Fruit fly (Drosophila melanogaster) whole organism, embryonic: ENCODE data around the gene NFAT.

Experiments used
- Bdp1 ChIP-seq: fragments of 200-800 bp; sonication (Bioruptor generic); optimal IDR thresholded peaks from 3 replicates; lab custom pipeline; 2016; ENCODE audit warnings: missing biosample characterization, missing genetic modification characterization
- Bgb ChIP-seq: fragments of 200-800 bp; sonication (Bioruptor generic); IDR thresholded peaks from 2 replicates; pipeline ENCODE4 v1.3.6; 2022; ENCODE audit warnings: missing biosample characterization, missing genetic modification characterization; ENCODE audit not compliant: partially characterized antibody
- CG10147 ChIP-seq: fragments of 200-800 bp; sonication (Bioruptor generic); optimal IDR thresholded peaks from 2 replicates; lab custom pipeline; 2019; ENCODE audit warnings: missing biosample characterization, mild to moderate bottlenecking, missing genetic modification characterization, moderate library complexity
- CG10959 ChIP-seq: fragments of 200-800 bp; sonication (Bioruptor generic); IDR thresholded peaks from 2 replicates; pipeline ENCODE4 v1.3.6; 2022; ENCODE audit warnings: missing biosample characterization, missing genetic modification characterization
- CG13424 ChIP-seq: fragments of 200-800 bp; sonication (Bioruptor generic); optimal IDR thresholded peaks from 2 replicates; lab custom pipeline; 2019; ENCODE audit warnings: missing biosample characterization, mild to moderate bottlenecking, missing genetic modification characterization, moderate library complexity
- CG1603 ChIP-seq: fragments of 200-800 bp; sonication (Bioruptor generic); optimal IDR thresholded peaks from 2 replicates; lab custom pipeline; 2019; ENCODE audit warnings: missing biosample characterization, mild to moderate bottlenecking, missing genetic modification characterization, moderate library complexity
- CG16863 ChIP-seq: fragments of 200-800 bp; sonication (Bioruptor generic); optimal IDR thresholded peaks from 3 replicates; lab custom pipeline; 2016; ENCODE audit warnings: missing biosample characterization, missing genetic modification characterization
- CG17361 ChIP-seq: fragments of 200-800 bp; sonication (Bioruptor generic); IDR thresholded peaks from 3 replicates; pipeline ENCODE4 v1.3.6; 2022; ENCODE audit warnings: missing biosample characterization, missing genetic modification characterization
- CG1832 ChIP-seq: fragments of 200-800 bp; sonication (Bioruptor generic); optimal IDR thresholded peaks from 2 replicates; lab custom pipeline; 2017; ENCODE audit warnings: missing biosample characterization, mild to moderate bottlenecking, missing genetic modification characterization, inconsistent platforms
- CG2120 ChIP-seq: fragments of 200-800 bp; sonication (Bioruptor generic); optimal IDR thresholded peaks from 3 replicates; lab custom pipeline; 2016; ENCODE audit warnings: missing biosample characterization, missing genetic modification characterization
- CG2875 ChIP-seq: fragments of 200-800 bp; sonication (Bioruptor generic); optimal IDR thresholded peaks from 2 replicates; lab custom pipeline; 2017; ENCODE audit warnings: missing biosample characterization, mild to moderate bottlenecking, missing genetic modification characterization, missing genetic modification reagents
- CG33557 ChIP-seq: fragments of 200-800 bp; sonication (Bioruptor generic); optimal IDR thresholded peaks from 2 replicates; lab custom pipeline; 2019; ENCODE audit warnings: missing biosample characterization, mild to moderate bottlenecking, missing genetic modification characterization, moderate library complexity
- CG34224 ChIP-seq: fragments of 200-800 bp; sonication (Bioruptor generic); IDR thresholded peaks from 3 replicates; pipeline ENCODE4 v1.3.6; 2022; ENCODE audit warnings: missing biosample characterization, missing genetic modification characterization; ENCODE audit not compliant: partially characterized antibody
- CG3995 ChIP-seq: fragments of 200-800 bp; sonication (Bioruptor generic); optimal IDR thresholded peaks from 3 replicates; lab custom pipeline; 2016; ENCODE audit warnings: missing biosample characterization, missing genetic modification characterization
- CG43689 ChIP-seq: fragments of 200-800 bp; sonication (Bioruptor generic); IDR thresholded peaks from 2 replicates; pipeline ENCODE4 v1.3.6; 2022; ENCODE audit warnings: missing biosample characterization, missing genetic modification characterization
- CG4820 ChIP-seq: fragments of 200-800 bp; sonication (Bioruptor generic); optimal IDR thresholded peaks from 3 replicates; lab custom pipeline; 2016; ENCODE audit warnings: missing biosample characterization, missing genetic modification characterization
- CG5180 ChIP-seq: fragments of 200-800 bp; sonication (Bioruptor generic); optimal IDR thresholded peaks from 3 replicates; lab custom pipeline; 2017; ENCODE audit warnings: missing biosample characterization, missing genetic modification characterization, mild to moderate bottlenecking, moderate library complexity, missing genetic modification reagents
- CG5953 ChIP-seq: fragments of 200-800 bp; sonication (Bioruptor generic); IDR thresholded peaks from 2 replicates; pipeline ENCODE4 v1.3.6; 2022; ENCODE audit warnings: missing biosample characterization, missing genetic modification characterization
- CG7987 ChIP-seq: fragments of 200-800 bp; sonication (Bioruptor generic); optimal IDR thresholded peaks from 2 replicates; lab custom pipeline; 2018; ENCODE audit warnings: missing biosample characterization, mild to moderate bottlenecking, missing genetic modification characterization, moderate library complexity
- CG8359 ChIP-seq: fragments of 200-800 bp; sonication (Bioruptor generic); optimal IDR thresholded peaks from 2 replicates; lab custom pipeline; 2017; ENCODE audit warnings: missing biosample characterization, mild to moderate bottlenecking, missing genetic modification characterization, borderline replicate concordance
- CkIIα-i1 ChIP-seq: fragments of 200-800 bp; sonication (Bioruptor generic); IDR thresholded peaks from 2 replicates; pipeline ENCODE4 v1.3.6; 2022; ENCODE audit warnings: missing biosample characterization, missing genetic modification characterization
- Dbx ChIP-seq: fragments of 200-800 bp; sonication (Bioruptor generic); IDR thresholded peaks from 3 replicates; pipeline ENCODE4 v1.3.6; 2022; ENCODE audit warnings: missing biosample characterization, missing genetic modification characterization
- Dfd ChIP-seq, 2 experiments: fragments of >200 bp; optimal IDR thresholded peaks; 2 replicates each; lab custom pipeline; 2017; ENCODE audit warnings: missing biosample characterization in 2 of 2, missing genetic modification characterization in 2 of 2
- Doc3 ChIP-seq: fragments of 200-800 bp; sonication (Bioruptor generic); IDR thresholded peaks from 3 replicates; pipeline ENCODE4 v1.3.6; 2022; ENCODE audit warnings: missing biosample characterization, missing genetic modification characterization; ENCODE audit not compliant: partially characterized antibody
- Dref ChIP-seq: fragments of 200-800 bp; sonication (Bioruptor generic); IDR thresholded peaks from 2 replicates; pipeline ENCODE4 v1.3.6; 2022; ENCODE audit warnings: missing biosample characterization, missing genetic modification characterization
- Eip74EF ChIP-seq, 2 experiments: fragments of 200-800 bp in 1 of 2; fragments of >200 bp in 1 of 2; sonication (Bioruptor generic) in 1 of 2; optimal IDR thresholded peaks; 2 replicates each; lab custom pipeline; 2017 to 2019; ENCODE audit warnings: missing biosample characterization in 2 of 2, missing genetic modification characterization in 2 of 2, mild to moderate bottlenecking in 1 of 2, moderate library complexity in 1 of 2
- Fer3 ChIP-seq: fragments of 200-800 bp; sonication (Bioruptor generic); optimal IDR thresholded peaks from 2 replicates; lab custom pipeline; 2018; ENCODE audit warnings: missing biosample characterization, mild to moderate bottlenecking, missing genetic modification characterization, moderate library complexity
- Hmx ChIP-seq: fragments of 200-800 bp; sonication (Bioruptor generic); optimal IDR thresholded peaks from 2 replicates; lab custom pipeline; 2016; ENCODE audit warnings: missing biosample characterization, missing genetic modification characterization
- Nf-YB ChIP-seq: fragments of 200-800 bp; sonication (Bioruptor generic); optimal IDR thresholded peaks from 3 replicates; lab custom pipeline; 2019; ENCODE audit warnings: missing biosample characterization, mild to moderate bottlenecking, missing genetic modification characterization, moderate library complexity
- Optix ChIP-seq: fragments of 200-800 bp; sonication (Bioruptor generic); IDR thresholded peaks from 3 replicates; pipeline ENCODE4 v1.3.6; 2022; ENCODE audit warnings: missing biosample characterization, missing genetic modification characterization
- Side ChIP-seq: fragments of 200-800 bp; sonication (Bioruptor generic); optimal IDR thresholded peaks from 2 replicates; lab custom pipeline; 2016; ENCODE audit warnings: missing biosample characterization, missing genetic modification characterization
- ash1 ChIP-seq: fragments of 200-800 bp; sonication (Bioruptor generic); optimal IDR thresholded peaks from 2 replicates; lab custom pipeline; 2018; ENCODE audit warnings: missing biosample characterization, mild to moderate bottlenecking, missing genetic modification characterization
- bowl ChIP-seq: fragments of 200-800 bp; sonication (Bioruptor generic); IDR thresholded peaks from 2 replicates; pipeline ENCODE4 v1.3.6; 2022; ENCODE audit warnings: missing biosample characterization, missing genetic modification characterization
- da ChIP-seq: fragments of 200-800 bp; sonication (Bioruptor generic); optimal IDR thresholded peaks from 2 replicates; lab custom pipeline; 2016; ENCODE audit warnings: missing biosample characterization, missing genetic modification characterization
- dati ChIP-seq: fragments of 200-800 bp; sonication (Bioruptor generic); IDR thresholded peaks from 2 replicates; pipeline ENCODE4 v1.3.6; 2022; ENCODE audit warnings: missing biosample characterization, missing genetic modification characterization
- dimm ChIP-seq: fragments of 200-800 bp; sonication (Bioruptor generic); IDR thresholded peaks from 2 replicates; pipeline ENCODE4 v1.3.6; 2022; ENCODE audit warnings: missing biosample characterization, missing genetic modification characterization
- dysf ChIP-seq: fragments of 200-800 bp; sonication (Bioruptor generic); IDR thresholded peaks from 3 replicates; pipeline ENCODE4 v1.3.6; 2022; ENCODE audit warnings: missing biosample characterization, missing genetic modification characterization
- fd96Cb ChIP-seq: fragments of 200-800 bp; sonication (Bioruptor generic); optimal IDR thresholded peaks from 2 replicates; lab custom pipeline; 2018; ENCODE audit warnings: missing biosample characterization, mild to moderate bottlenecking, missing genetic modification characterization, moderate library complexity
- gsb-n ChIP-seq: fragments of 200-800 bp; sonication (Bioruptor generic); optimal IDR thresholded peaks from 3 replicates; lab custom pipeline; 2018; ENCODE audit warnings: missing biosample characterization, mild to moderate bottlenecking, missing genetic modification characterization
- ind ChIP-seq: fragments of 200-800 bp; sonication (Bioruptor generic); optimal IDR thresholded peaks from 3 replicates; lab custom pipeline; 2016; ENCODE audit warnings: missing biosample characterization, missing genetic modification characterization
- kah ChIP-seq: fragments of 200-800 bp; sonication (Bioruptor generic); optimal IDR thresholded peaks from 2 replicates; lab custom pipeline; 2018; ENCODE audit warnings: missing biosample characterization, mild to moderate bottlenecking, missing genetic modification characterization
- kni ChIP-seq: fragments of 200-800 bp; sonication (Bioruptor generic); optimal IDR thresholded peaks from 3 replicates; lab custom pipeline; 2017; ENCODE audit warnings: mild to moderate bottlenecking, missing biosample characterization, missing genetic modification reagents, missing genetic modification characterization
- nau ChIP-seq: fragments of 200-800 bp; sonication (Bioruptor generic); optimal IDR thresholded peaks from 3 replicates; lab custom pipeline; 2017; ENCODE audit warnings: missing biosample characterization, mild to moderate bottlenecking, missing genetic modification characterization, missing genetic modification reagents
- nerfin-1 ChIP-seq: fragments of 200-800 bp; sonication (Bioruptor generic); optimal IDR thresholded peaks from 3 replicates; lab custom pipeline; 2019; ENCODE audit warnings: missing biosample characterization, mild to moderate bottlenecking, missing genetic modification characterization, moderate library complexity
- pfk ChIP-seq: fragments of 200-800 bp; sonication (Bioruptor generic); optimal IDR thresholded peaks from 2 replicates; lab custom pipeline; 2018; ENCODE audit warnings: missing biosample characterization, mild to moderate bottlenecking, missing genetic modification characterization, moderate library complexity
- schlank ChIP-seq: fragments of 200-800 bp; sonication (Bioruptor generic); optimal IDR thresholded peaks from 2 replicates; lab custom pipeline; 2018; ENCODE audit warnings: missing biosample characterization, mild to moderate bottlenecking, missing genetic modification characterization
- sisA ChIP-seq: fragments of 200-800 bp; sonication (Bioruptor generic); IDR thresholded peaks from 2 replicates; pipeline ENCODE4 v1.3.6; 2022; ENCODE audit warnings: missing biosample characterization, missing genetic modification characterization
- slbo ChIP-seq: fragments of 200-800 bp; sonication (Bioruptor generic); IDR thresholded peaks from 2 replicates; pipeline ENCODE4 v1.3.6; 2022; ENCODE audit warnings: missing biosample characterization, missing genetic modification characterization
- sug ChIP-seq: fragments of 200-800 bp; optimal IDR thresholded peaks from 2 replicates; lab custom pipeline; 2019; ENCODE audit warnings: missing biosample characterization, mild to moderate bottlenecking, missing genetic modification characterization, moderate library complexity
- tna ChIP-seq: fragments of 200-800 bp; sonication (Bioruptor generic); IDR thresholded peaks from 2 replicates; pipeline ENCODE4 v1.3.6; 2022; ENCODE audit warnings: missing biosample characterization, missing genetic modification characterization; ENCODE audit not compliant: partially characterized antibody

Gene NFAT

DNA sequence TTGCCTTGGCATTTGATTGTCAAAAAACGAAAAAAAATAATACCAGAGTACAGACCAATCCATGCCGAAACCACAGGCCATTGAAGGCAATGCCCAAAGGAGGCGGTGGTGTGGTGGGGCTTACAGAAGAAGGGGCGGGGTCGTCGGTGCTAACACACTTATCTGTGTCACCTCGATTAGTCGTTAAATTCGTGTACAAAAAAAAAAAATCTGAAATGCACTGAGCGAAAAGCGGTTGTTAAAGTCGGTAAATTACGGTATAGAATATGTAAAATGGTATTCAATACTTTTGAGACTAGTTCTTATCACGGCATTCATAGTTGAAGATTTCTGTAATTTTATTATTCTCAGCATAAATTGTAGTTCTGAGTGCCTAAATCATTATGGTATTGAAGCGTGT, 19.4 kb downstream of the NFAT start (continued):
- peak; percentile 5 for TF ChIP-seq da (GFP tag; lab: Kevin White, UChicago)
- TF ChIP-seq CkIIα-i1 = no peak
- TF ChIP-seq CG3995 = no peak
- no peak for TF ChIP-seq CG34224
- TF ChIP-seq tna (GFP tag; lab: Robert Waterston, UW) = no peak
- TF ChIP-seq CG7987 (GFP tag; lab: Kevin White, UChicago) = no peak
- peak; percentile 75 for TF ChIP-seq dysf (GFP tag; lab: Robert Waterston, UW)
- TF ChIP-seq Doc3 (GFP tag; lab: Robert Waterston, UW) = no peak
- TF ChIP-seq Nf-YB = no peak
- peak; percentile 54 for TF ChIP-seq CG4820 (GFP tag; lab: Kevin White, UChicago)
- TF ChIP-seq fd96Cb = peak; percentile 55
- peak; percentile 43 for TF ChIP-seq CG16863
- TF ChIP-seq CG5180 = no peak
- TF ChIP-seq schlank (tag; lab: Kevin White, UChicago) = no peak
- no peak for TF ChIP-seq pfk (GFP tag; lab: Kevin White, UChicago)
- no peak for TF ChIP-seq Hmx (GFP tag; lab: Kevin White, UChicago)
- peak; percentile 40; the same call in 1 of the 2 replicates for TF ChIP-seq CG10959 (GFP tag; lab: Robert Waterston, UW)
- TF ChIP-seq slbo = peak; percentile 60
- TF ChIP-seq Side = peak; percentile 57
- peak; percentile 38 for TF ChIP-seq CG2120 (GFP tag; lab: Kevin White, UChicago)
- TF ChIP-seq CG17361 (GFP tag; lab: Robert Waterston, UW) = peak; percentile 60
- TF ChIP-seq CG8359 = no peak
- TF ChIP-seq CG13424 (tag; lab: Kevin White, UChicago) = peak; percentile 35
- TF ChIP-seq CG1832 (GFP tag; lab: Kevin White, UChicago) = no peak
- TF ChIP-seq CG10147 (GFP tag; lab: Kevin White, UChicago) = peak; percentile 22
- no peak for TF ChIP-seq Dfd (GFP tag; optimal IDR thresholded peaks at IDR 0.05; lab: Kevin White, UChicago)
- peak; percentile 13 for TF ChIP-seq nau (GFP tag; lab: Kevin White, UChicago)
- TF ChIP-seq dati (GFP tag; lab: Robert Waterston, UW) = no peak
- peak; percentile 71 for TF ChIP-seq sisA (GFP tag; lab: Robert Waterston, UW)
- TF ChIP-seq Optix (GFP tag; lab: Robert Waterston, UW) = peak; percentile 40; the same call in 1 of the 3 replicates
- TF ChIP-seq CG1603 = peak; percentile 68
- TF ChIP-seq bowl (GFP tag; lab: Robert Waterston, UW) = peak; percentile 46; the same call in 1 of the 2 replicates
- TF ChIP-seq sug (tag; lab: Kevin White, UChicago) = peak; percentile 67
- no peak for TF ChIP-seq CG33557
- TF ChIP-seq kah = no peak
- TF ChIP-seq Dref (GFP tag; lab: Robert Waterston, UW) = no peak
- TF ChIP-seq Fer3 = peak; percentile 51
- no peak for TF ChIP-seq ash1
- peak; percentile 40; the same call in 1 of the 3 replicates for TF ChIP-seq Dbx
- TF ChIP-seq gsb-n (tag; lab: Kevin White, UChicago) = no peak
- no peak for TF ChIP-seq nerfin-1 (tag; lab: Kevin White, UChicago)
- TF ChIP-seq Bgb (GFP tag; lab: Robert Waterston, UW) = no peak; the same call in 1 of the 2 replicates
- TF ChIP-seq Eip74EF (GFP tag; optimal IDR thresholded peaks at IDR 0.05; lab: Kevin White, UChicago) = no peak
- 0 out of 2 replicates have a peak, but pooled peaks have one; percentile 13 for TF ChIP-seq CG43689 (GFP tag; lab: Robert Waterston, UW)
- TF ChIP-seq CG5953 = 0 out of 2 replicates have a peak, but pooled peaks have one; percentile 24
- TF ChIP-seq Bdp1 (GFP tag; lab: Kevin White, UChicago) = peak; percentile 2
- peak; percentile 47 for TF ChIP-seq CG2875 (GFP tag; lab: Kevin White, UChicago)
- TF ChIP-seq ind (GFP tag; lab: Kevin White, UChicago) = peak; percentile 63
- 0 out of 2 replicates have a peak, but pooled peaks have one; percentile 24 for TF ChIP-seq dimm (GFP tag; lab: Robert Waterston, UW)
- TF ChIP-seq kni = no peak
